Worm (Caenorhabditis elegans) whole organism, L2 larva: ENCODE measurements around the gene glb-1.

ENCODE experiments used
- C34F6.9 ChIP-seq: fragments of 150-350 bp; optimal IDR thresholded peaks from 2 replicates; lab custom pipeline; 2014; ENCODE audit warnings: missing biosample characterization, missing genetic modification characterization
- F13H6.1 ChIP-seq: sonication (generic microtip); optimal IDR thresholded peaks from 2 replicates; lab custom pipeline; 2016; ENCODE audit warnings: missing genetic modification characterization, missing compliant biosample characterization
- R02D3.7 ChIP-seq: fragments of 150-350 bp; optimal IDR thresholded peaks from 2 replicates; lab custom pipeline; 2014; ENCODE audit warnings: missing biosample characterization, missing genetic modification characterization
- Y55F3AM.14 ChIP-seq: fragments of 200-800 bp; sonication (Bioruptor generic); optimal IDR thresholded peaks from 2 replicates; lab custom pipeline; 2018; ENCODE audit warnings: mild to moderate bottlenecking, missing genetic modification characterization, missing compliant biosample characterization
- aly-2 ChIP-seq: fragments of 150-350 bp; optimal IDR thresholded peaks from 2 replicates; lab custom pipeline; 2014; ENCODE audit warnings: missing biosample characterization, missing genetic modification characterization
- ama-1 ChIP-seq: fragments of 150-350 bp; optimal IDR thresholded peaks from 2 replicates; lab custom pipeline; 2018; ENCODE audit warnings: inconsistent platforms
- ceh-16 ChIP-seq: fragments of 150-350 bp; optimal IDR thresholded peaks from 2 replicates; lab custom pipeline; 2014; ENCODE audit warnings: missing biosample characterization, missing genetic modification characterization
- crh-2 ChIP-seq: sonication (generic microtip); optimal IDR thresholded peaks from 2 replicates; lab custom pipeline; 2017; ENCODE audit warnings: missing biosample characterization, missing genetic modification characterization
- egl-27 ChIP-seq: sonication (generic microtip); optimal IDR thresholded peaks from 3 replicates; lab custom pipeline; 2017; ENCODE audit warnings: missing biosample characterization, missing genetic modification reagents, missing genetic modification characterization
- elt-3 ChIP-seq: sonication (generic microtip); optimal IDR thresholded peaks from 2 replicates; lab custom pipeline; 2017; ENCODE audit warnings: missing biosample characterization, missing genetic modification characterization
- fos-1 ChIP-seq: fragments of 150-350 bp; optimal IDR thresholded peaks from 2 replicates; lab custom pipeline; 2014; ENCODE audit warnings: missing biosample characterization, missing genetic modification characterization
- lin-11 ChIP-seq: fragments of 150-350 bp; sonication (generic microtip); optimal IDR thresholded peaks from 2 replicates; lab custom pipeline; 2014; ENCODE audit warnings: missing biosample characterization, missing genetic modification characterization, inconsistent platforms, mixed read lengths
- lin-13 ChIP-seq: fragments of 150-350 bp; optimal IDR thresholded peaks from 2 replicates; lab custom pipeline; 2014; ENCODE audit warnings: missing biosample characterization, missing genetic modification reagents, missing genetic modification characterization
- lsy-2 ChIP-seq, 2 experiments: fragments of 150-350 bp in 1 of 2; sonication (generic microtip) in 1 of 2; optimal IDR thresholded peaks; 2 replicates each; lab custom pipeline; 2014 to 2017; ENCODE audit warnings: missing biosample characterization in 2 of 2, missing genetic modification characterization in 2 of 2
- mab-5 ChIP-seq: fragments of 150-350 bp; optimal IDR thresholded peaks from 2 replicates; lab custom pipeline; 2014; ENCODE audit warnings: missing biosample characterization, missing genetic modification characterization
- mdl-1 ChIP-seq, 2 experiments: fragments of 150-350 bp in 1 of 2; sonication (generic microtip) in 1 of 2; optimal IDR thresholded peaks; 2 replicates each; lab custom pipeline; 2017; ENCODE audit warnings: missing biosample characterization in 2 of 2, missing genetic modification characterization in 2 of 2
- nhr-10 ChIP-seq: sonication (generic microtip); optimal IDR thresholded peaks from 2 replicates; lab custom pipeline; 2017; ENCODE audit warnings: missing biosample characterization, missing genetic modification characterization
- nhr-11 ChIP-seq: fragments of 150-350 bp; optimal IDR thresholded peaks from 2 replicates; lab custom pipeline; 2014; ENCODE audit warnings: missing biosample characterization, missing genetic modification characterization
- nhr-12 ChIP-seq: fragments of 150-350 bp; optimal IDR thresholded peaks from 2 replicates; lab custom pipeline; 2014; ENCODE audit warnings: missing biosample characterization, missing genetic modification characterization
- nhr-129 ChIP-seq: fragments of 150-350 bp; optimal IDR thresholded peaks from 2 replicates; lab custom pipeline; 2014; ENCODE audit warnings: missing biosample characterization, missing genetic modification characterization
- nhr-21 ChIP-seq: fragments of 150-350 bp; optimal IDR thresholded peaks from 2 replicates; lab custom pipeline; 2014; ENCODE audit warnings: missing biosample characterization, missing genetic modification characterization
- nhr-23 ChIP-seq: fragments of 150-350 bp; optimal IDR thresholded peaks from 2 replicates; lab custom pipeline; 2014; ENCODE audit warnings: missing biosample characterization, missing genetic modification reagents, missing genetic modification characterization
- nhr-237 ChIP-seq: fragments of 150-350 bp; optimal IDR thresholded peaks from 2 replicates; lab custom pipeline; 2014; ENCODE audit warnings: missing biosample characterization, missing genetic modification characterization
- nhr-25 ChIP-seq: fragments of 150-350 bp; sonication (generic microtip); optimal IDR thresholded peaks from 3 replicates; lab custom pipeline; 2014; ENCODE audit warnings: missing biosample characterization, missing genetic modification characterization
- nhr-6 ChIP-seq: fragments of 150-350 bp; optimal IDR thresholded peaks from 2 replicates; lab custom pipeline; 2014; ENCODE audit warnings: missing biosample characterization, missing genetic modification characterization
- nhr-77 ChIP-seq: fragments of 150-350 bp; optimal IDR thresholded peaks from 2 replicates; lab custom pipeline; 2014; ENCODE audit warnings: missing biosample characterization, missing genetic modification characterization
- skn-1 ChIP-seq: sonication (generic microtip); optimal IDR thresholded peaks from 2 replicates; lab custom pipeline; 2017; ENCODE audit warnings: missing biosample characterization, missing genetic modification characterization
- sma-3 ChIP-seq: sonication (generic microtip); optimal IDR thresholded peaks from 2 replicates; lab custom pipeline; 2016; ENCODE audit warnings: missing genetic modification reagents, missing genetic modification characterization, missing compliant biosample characterization
- sma-9 ChIP-seq, 2 experiments: fragments of 150-350 bp in 1 of 2; sonication (generic microtip) in 1 of 2; optimal IDR thresholded peaks; 2 replicates each; lab custom pipeline; 2014 to 2016; ENCODE audit warnings: missing genetic modification characterization in 2 of 2, mild to moderate bottlenecking in 1 of 2, missing biosample characterization in 1 of 2, missing compliant biosample characterization in 1 of 2, missing genetic modification reagents in 1 of 2, moderate library complexity in 1 of 2
- unc-55 ChIP-seq: fragments of 150-350 bp; sonication (generic microtip); optimal IDR thresholded peaks from 3 replicates; lab custom pipeline; 2014; ENCODE audit warnings: missing biosample characterization, missing genetic modification reagents, missing genetic modification characterization
- unc-62 ChIP-seq: fragments of 150-350 bp; optimal IDR thresholded peaks from 2 replicates; lab custom pipeline; 2014; ENCODE audit warnings: missing biosample characterization, missing genetic modification reagents, missing genetic modification characterization
- zag-1 ChIP-seq: fragments of 150-350 bp; optimal IDR thresholded peaks from 2 replicates; lab custom pipeline; 2014; ENCODE audit warnings: missing biosample characterization, missing genetic modification characterization
- ztf-1 ChIP-seq: fragments of 200-800 bp; sonication (Bioruptor generic); conservative IDR thresholded peaks from 2 replicates; pipeline ENCODE4 v1.3.6; 2022; ENCODE audit warnings: missing genetic modification characterization, missing compliant biosample characterization
- ztf-11 ChIP-seq: sonication (generic microtip); optimal IDR thresholded peaks from 2 replicates; lab custom pipeline; 2017; ENCODE audit warnings: missing biosample characterization, missing genetic modification characterization
- ztf-4 ChIP-seq: fragments of 150-350 bp; optimal IDR thresholded peaks from 2 replicates; lab custom pipeline; 2014; ENCODE audit warnings: missing biosample characterization, missing genetic modification characterization

Gene glb-1

DNA sequence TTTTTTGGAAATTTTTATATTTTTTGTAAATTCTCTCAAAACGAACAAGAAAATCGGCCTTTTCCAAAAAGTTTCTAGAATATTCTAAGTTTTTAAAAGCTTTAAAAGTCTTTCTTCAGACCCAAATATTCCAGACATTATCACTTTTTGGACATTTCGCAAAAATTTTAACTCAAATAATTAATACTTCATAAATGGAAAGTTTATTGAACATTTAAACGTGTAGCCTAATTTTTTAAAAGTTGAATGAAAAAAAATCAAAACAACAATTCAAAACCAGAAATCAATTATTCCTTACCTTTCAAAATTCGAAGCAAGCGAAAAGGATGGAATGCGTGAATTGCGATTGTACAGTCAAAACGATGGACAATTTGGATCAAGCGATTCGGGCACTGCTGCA is 3.3 kb downstream of the glb-1 start, which contains the start of gene ZK637.15:
TSS of gene ZK637.15 (plus strand) at position 301 of the 400 bp plus-strand sequence.
- no peak for TF ChIP-seq skn-1 (tag; lab: Kevin White, UChicago)
- TF ChIP-seq, all 48 proteins: peak for 0

DNA sequence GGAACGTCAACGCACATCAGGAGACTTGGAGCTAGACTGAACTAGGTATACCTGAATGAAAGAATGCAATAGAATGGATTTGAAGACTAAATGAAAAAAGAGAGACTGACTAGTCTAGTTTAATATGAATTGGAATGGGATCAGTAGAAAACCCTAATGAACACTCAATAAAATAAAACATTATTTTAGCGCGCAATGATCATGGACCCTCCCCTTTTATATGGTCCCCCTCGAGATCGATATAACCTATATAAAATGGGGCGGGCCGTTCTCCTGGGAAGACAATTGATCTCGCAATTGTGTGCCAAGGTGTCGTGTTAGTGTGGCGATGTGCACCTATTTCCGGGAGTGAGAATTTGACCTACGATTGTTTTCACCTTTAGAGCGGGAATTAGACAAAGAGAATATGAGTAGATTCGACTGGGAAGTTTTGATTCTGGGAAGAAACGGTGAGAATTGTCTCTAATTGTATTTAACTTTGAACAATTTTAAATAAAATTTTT is 5.2 kb downstream of the glb-1 start, which contains the start of gene cdc-25.3:
TSS of gene cdc-25.3 (minus strand) at position 51 of the 503 bp plus-strand sequence.
- TF ChIP-seq lin-13 (GFP tag; lab: Kevin White, UChicago) (no peak), sma-3 (GFP tag; lab: Kevin White, UChicago) (no peak), unc-62 (GFP tag; lab: Kevin White, UChicago) (no peak), ceh-16 (tag; lab: Kevin White, UChicago) (no peak), Y55F3AM.14 (GFP tag; lab: Kevin White, UChicago) (no peak), nhr-237 (tag; lab: Kevin White, UChicago) (no peak), elt-3 (tag; lab: Kevin White, UChicago) (no peak)

ce11 chrIII:8913469-8913868 is 9.6 kb downstream of the glb-1 start, which contains the start of gene trxr-2:
trxr-2 (plus strand) TSS chrIII:8913769.
- no peak for TF ChIP-seq lin-11 (tag; lab: Kevin White, UChicago)
- no peak for TF ChIP-seq nhr-129
- TF ChIP-seq nhr-21 (tag; lab: Kevin White, UChicago) = no peak
- no peak for TF ChIP-seq Y55F3AM.14 (GFP tag; lab: Kevin White, UChicago)
- no peak for TF ChIP-seq fos-1 (tag; lab: Kevin White, UChicago)
- no peak for TF ChIP-seq nhr-6 (tag; lab: Kevin White, UChicago)
- no peak for TF ChIP-seq mdl-1 (tag; optimal IDR thresholded peaks at IDR 0.05; lab: Kevin White, UChicago)
- no peak for TF ChIP-seq aly-2 (tag; lab: Kevin White, UChicago)
- TF ChIP-seq ztf-11 (tag; lab: Kevin White, UChicago) = no peak
- no peak for TF ChIP-seq mab-5
- no peak for TF ChIP-seq nhr-23 (tag; lab: Kevin White, UChicago)
- TF ChIP-seq nhr-25 = no peak
- TF ChIP-seq ztf-1 (GFP tag; lab: Robert Waterston, UW) = no peak
- TF ChIP-seq unc-62 (GFP tag; lab: Kevin White, UChicago) = no peak
- TF ChIP-seq nhr-237 (tag; lab: Kevin White, UChicago) = no peak
- no peak for TF ChIP-seq F13H6.1

DNA sequence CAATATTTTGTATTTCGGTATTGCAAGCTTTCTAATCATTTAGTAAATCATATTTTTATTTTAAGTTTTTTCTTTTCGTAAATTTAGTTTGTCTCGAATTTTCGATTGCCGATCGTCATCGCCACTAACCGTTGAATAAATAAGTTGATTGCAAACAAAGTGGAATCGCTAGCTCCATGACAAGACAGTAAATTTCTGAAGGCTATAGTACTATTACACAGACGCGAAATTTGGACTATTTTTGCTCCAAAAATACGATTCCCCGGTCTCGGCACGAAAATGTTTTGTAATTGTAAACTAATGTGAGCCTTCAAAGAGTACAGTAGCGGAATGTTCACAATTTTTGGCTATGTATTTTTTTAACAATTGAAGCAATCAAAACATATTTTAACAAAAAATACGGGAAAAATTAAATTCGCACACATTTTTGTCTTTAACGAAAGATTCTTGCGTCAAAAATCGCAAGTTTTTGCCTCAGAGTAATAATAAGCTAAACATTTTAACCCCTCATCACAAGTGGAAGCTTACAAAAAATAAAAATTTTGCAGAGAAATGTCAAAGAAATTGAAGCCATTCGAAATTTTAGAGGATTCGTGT is 11.4 kb downstream of the glb-1 start, which contains the start of gene tpk-1:
TSS of gene tpk-1 (plus strand) at position 547 of the 597 bp plus-strand sequence.
- TF ChIP-seq nhr-237 (tag; lab: Kevin White, UChicago) = no peak
- peak in 1 of 2 experiments; percentile 24 for TF ChIP-seq lsy-2 (tag; optimal IDR thresholded peaks at IDR 0.05; lab: Kevin White, UChicago)

ce11 chrIII:8910139-8910538 is 13.0 kb downstream of the glb-1 start:
- no peak for TF ChIP-seq nhr-23 (tag; lab: Kevin White, UChicago)
- TF ChIP-seq R02D3.7 (tag; lab: Kevin White, UChicago) = no peak
- TF ChIP-seq lsy-2 (tag; optimal IDR thresholded peaks at IDR 0.05; lab: Kevin White, UChicago) = no peak
- no peak for TF ChIP-seq lin-11 (tag; lab: Kevin White, UChicago)
- TF ChIP-seq fos-1 (tag; lab: Kevin White, UChicago) = no peak
- TF ChIP-seq ztf-4 = no peak
- TF ChIP-seq nhr-77 (tag; lab: Kevin White, UChicago) = no peak
- TF ChIP-seq mab-5 = no peak
- no peak for TF ChIP-seq sma-3 (GFP tag; lab: Kevin White, UChicago)
- TF ChIP-seq nhr-25 = no peak
- no peak for TF ChIP-seq nhr-11
- no peak for TF ChIP-seq nhr-12
- TF ChIP-seq Y55F3AM.14 (GFP tag; lab: Kevin White, UChicago) = no peak

- TF ChIP-seq lin-11 (tag; lab: Kevin White, UChicago) (peak; percentile 66), fos-1 (tag; lab: Kevin White, UChicago) (peak; percentile 6), nhr-77 (tag; lab: Kevin White, UChicago) (no peak), sma-9 (GFP tag; optimal IDR thresholded peaks at IDR 0.05; lab: Kevin White, UChicago) (peak; percentile 16), sma-9 (tag; optimal IDR thresholded peaks at IDR 0.05; lab: Kevin White, UChicago) (no peak), nhr-129 (peak; percentile 62), lin-13 (GFP tag; lab: Kevin White, UChicago) (peak; percentile 52), nhr-10 (no peak), egl-27 (tag; lab: Kevin White, UChicago) (peak; percentile 29), ama-1 (lab: Kevin White, UChicago) (no peak), zag-1 (peak; percentile 83), mdl-1 (tag; optimal IDR thresholded peaks at IDR 0.05; lab: Kevin White, UChicago) (peak in 1 of 2 experiments; percentile 69), C34F6.9 (peak; percentile 89), lsy-2 (tag; optimal IDR thresholded peaks at IDR 0.05; lab: Kevin White, UChicago) (peak; percentile 34 to 83), crh-2 (tag; lab: Kevin White, UChicago) (peak; percentile 94), unc-55 (GFP tag; lab: Kevin White, UChicago) (peak; percentile 70)
Observed at ce11 chrIII:8904914-8905665, 18.0 kb downstream of the glb-1 start, which contains the start of gene unc-32. unc-32 (plus strand) TSS chrIII:8905615.
